Fruit fly (Drosophila melanogaster): ENCODE measurements around the gene CG43339.
A peak's percentile ranks its signal among the peaks of the same experiment; 100 is the strongest.

Gene CG43339

dm6 chr2L:18694724-18695105 lies 21.6 kb upstream of the CG43339 start:
- TF ChIP-seq CG8478 (optimal IDR thresholded peaks at IDR 0.05) (no peak), EcR (GFP tag; optimal IDR thresholded peaks at IDR 0.05) (no peak), pan (optimal IDR thresholded peaks at IDR 0.05) (no peak), usp (GFP tag; optimal IDR thresholded peaks at IDR 0.05) (no peak), Dll (optimal IDR thresholded peaks at IDR 0.05) (no peak), psq (optimal IDR thresholded peaks at IDR 0.05) (no peak)

DNA sequence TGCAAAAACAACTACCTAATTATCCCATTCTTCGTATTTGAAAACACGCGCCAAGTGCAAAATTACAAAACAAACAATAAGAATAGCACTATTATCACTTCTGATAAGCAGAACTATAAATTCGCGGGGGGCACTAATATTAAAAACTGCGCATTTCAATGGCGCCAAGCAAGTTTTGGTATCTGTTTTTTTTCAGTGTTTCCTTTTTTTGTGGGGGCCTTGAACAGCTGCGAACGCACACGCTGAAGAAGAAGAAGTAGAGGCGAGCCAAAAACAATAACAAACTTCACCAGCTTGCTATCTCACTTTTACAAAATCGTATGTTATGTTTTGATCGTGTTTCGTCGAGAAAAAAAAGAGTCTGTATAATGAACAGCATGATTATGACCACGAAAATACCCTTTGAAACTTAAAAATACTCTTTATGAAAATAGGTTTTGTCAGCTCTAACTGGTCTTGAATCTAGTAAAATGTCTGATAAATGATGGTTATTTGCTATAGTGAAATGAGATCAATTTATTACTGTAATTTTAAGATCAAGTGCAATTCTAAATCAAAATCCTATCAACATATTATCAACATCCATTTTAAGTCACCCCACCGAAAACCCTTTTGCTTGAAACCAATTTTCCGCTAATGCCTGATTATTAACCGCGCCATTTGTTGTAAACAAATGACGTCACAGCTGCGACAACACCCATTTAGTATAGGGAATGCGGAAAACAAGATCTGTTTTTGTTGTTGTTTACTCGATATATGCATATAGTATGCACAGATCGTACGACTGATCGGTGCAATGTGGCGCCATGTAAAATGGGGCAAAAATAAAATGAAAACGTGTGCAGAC lies 21.0 kb upstream of the CG43339 start:
- TF ChIP-seq pan (optimal IDR thresholded peaks at IDR 0.05) (peak; percentile 3), usp (GFP tag; optimal IDR thresholded peaks at IDR 0.05) (no peak)

- TF ChIP-seq usp (GFP tag; optimal IDR thresholded peaks at IDR 0.05): no peak
Measured at dm6 chr2L:18689376-18689775, 16.3 kb upstream of the CG43339 start, which contains the start of gene CG10336. Gene CG10336, plus strand, starts transcription at chr2L:18689528.

dm6 chr2L:18688646-18689296 lies 15.7 kb upstream of the CG43339 start, which contains the start of gene msl-1:
Gene msl-1, minus strand, starts transcription at chr2L:18688800.
- TF ChIP-seq Dll (optimal IDR thresholded peaks at IDR 0.05): no peak
- no peak for TF ChIP-seq EcR (GFP tag; optimal IDR thresholded peaks at IDR 0.05)
- TF ChIP-seq usp (GFP tag; optimal IDR thresholded peaks at IDR 0.05): no peak
- no peak for TF ChIP-seq CG8478 (optimal IDR thresholded peaks at IDR 0.05)
- TF ChIP-seq pan (optimal IDR thresholded peaks at IDR 0.05): no peak
- TF ChIP-seq psq (optimal IDR thresholded peaks at IDR 0.05): no peak

dm6 chr2L:18687827-18688226 lies 14.7 kb upstream of the CG43339 start:
- TF ChIP-seq Dll (optimal IDR thresholded peaks at IDR 0.05): no peak
- TF ChIP-seq usp (GFP tag; optimal IDR thresholded peaks at IDR 0.05): no peak
- TF ChIP-seq pan (optimal IDR thresholded peaks at IDR 0.05): no peak
- TF ChIP-seq EcR (GFP tag; optimal IDR thresholded peaks at IDR 0.05): no peak
- TF ChIP-seq psq (optimal IDR thresholded peaks at IDR 0.05): no peak
- no peak for TF ChIP-seq CG8478 (optimal IDR thresholded peaks at IDR 0.05)

- TF ChIP-seq CG8478 (optimal IDR thresholded peaks at IDR 0.05) (no peak), EcR (GFP tag; optimal IDR thresholded peaks at IDR 0.05) (no peak), usp (GFP tag; optimal IDR thresholded peaks at IDR 0.05) (no peak), Dll (optimal IDR thresholded peaks at IDR 0.05) (no peak), psq (optimal IDR thresholded peaks at IDR 0.05) (no peak)
Measured at dm6 chr2L:18681903-18682302, 8.8 kb upstream of the CG43339 start, which contains the start of gene tos. Gene tos, minus strand, starts transcription at chr2L:18682075.

DNA sequence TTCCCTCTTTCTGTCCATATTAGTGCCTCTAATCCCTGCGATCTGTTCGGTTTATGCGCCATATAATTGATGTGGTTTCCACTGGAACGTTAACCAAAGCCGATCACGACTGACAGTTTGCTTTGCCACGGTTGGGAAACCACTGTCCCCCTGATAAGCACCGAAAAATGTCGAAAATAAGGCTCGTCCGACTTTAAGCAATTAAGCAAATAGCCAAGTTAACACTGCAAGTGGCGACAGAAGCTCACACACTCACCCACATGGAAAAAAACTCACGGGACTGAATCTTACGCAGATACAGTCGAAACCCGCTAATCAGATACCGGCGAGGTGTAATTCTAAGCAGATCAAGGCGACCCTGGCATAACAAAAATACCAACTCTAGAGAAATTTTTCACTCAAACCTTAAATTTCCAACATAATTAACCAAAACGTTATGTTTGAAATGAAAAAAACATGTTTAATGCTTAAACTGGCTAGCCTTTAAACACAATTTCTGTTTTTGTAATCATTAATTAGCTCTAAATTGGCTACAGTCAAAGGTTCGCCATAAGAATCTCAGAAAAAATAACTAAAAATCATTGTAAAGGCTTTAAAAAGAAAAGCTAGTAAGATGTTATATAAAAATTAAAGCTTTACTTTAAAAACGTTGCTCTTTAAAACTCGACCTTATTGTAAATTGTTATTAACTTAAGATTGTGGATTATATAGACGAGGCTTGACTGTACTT lies 5.0 kb upstream of the CG43339 start:
- no peak for TF ChIP-seq usp (GFP tag; optimal IDR thresholded peaks at IDR 0.05)
- no peak for TF ChIP-seq pan (optimal IDR thresholded peaks at IDR 0.05)
- TF ChIP-seq EcR (GFP tag; optimal IDR thresholded peaks at IDR 0.05): no peak
- TF ChIP-seq CG8478 (optimal IDR thresholded peaks at IDR 0.05): no peak
- TF ChIP-seq Dll (optimal IDR thresholded peaks at IDR 0.05): no peak
- no peak for TF ChIP-seq psq (optimal IDR thresholded peaks at IDR 0.05)

dm6 chr2L:18676948-18677820 lies 4.1 kb upstream of the CG43339 start, which contains the start of the genes Mst36Fa and CG31751:
Gene Mst36Fa, minus strand, starts transcription at chr2L:18676998.
Gene CG31751, plus strand, starts transcription at chr2L:18677221.
- TF ChIP-seq EcR (GFP tag; optimal IDR thresholded peaks at IDR 0.05) (no peak), pan (optimal IDR thresholded peaks at IDR 0.05) (no peak), usp (GFP tag; optimal IDR thresholded peaks at IDR 0.05) (no peak), psq (optimal IDR thresholded peaks at IDR 0.05) (no peak), CG8478 (optimal IDR thresholded peaks at IDR 0.05) (no peak), Dll (optimal IDR thresholded peaks at IDR 0.05) (no peak)

dm6 chr2L:18674994-18675393 lies 1.9 kb upstream of the CG43339 start, which contains the start of gene Mst36Fb:
Gene Mst36Fb, minus strand, starts transcription at chr2L:18675094.
- no peak for TF ChIP-seq psq (optimal IDR thresholded peaks at IDR 0.05)
- no peak for TF ChIP-seq Dll (optimal IDR thresholded peaks at IDR 0.05)
- no peak for TF ChIP-seq usp (GFP tag; optimal IDR thresholded peaks at IDR 0.05)
- TF ChIP-seq pan (optimal IDR thresholded peaks at IDR 0.05): no peak
- TF ChIP-seq CG8478 (optimal IDR thresholded peaks at IDR 0.05): no peak
- no peak for TF ChIP-seq EcR (GFP tag; optimal IDR thresholded peaks at IDR 0.05)

dm6 chr2L:18671146-18671545 lies 1.9 kb downstream of the CG43339 start, which contains the start of gene CG43338:
Gene CG43338, minus strand, starts transcription at chr2L:18671246.
- TF ChIP-seq psq (optimal IDR thresholded peaks at IDR 0.05): no peak
- no peak for TF ChIP-seq usp (GFP tag; optimal IDR thresholded peaks at IDR 0.05)
- TF ChIP-seq pan (optimal IDR thresholded peaks at IDR 0.05): no peak
- TF ChIP-seq EcR (GFP tag; optimal IDR thresholded peaks at IDR 0.05): no peak

- TF ChIP-seq CG8478 (optimal IDR thresholded peaks at IDR 0.05) (no peak), pan (optimal IDR thresholded peaks at IDR 0.05) (peak; percentile 26), Dll (optimal IDR thresholded peaks at IDR 0.05) (no peak), EcR (GFP tag; optimal IDR thresholded peaks at IDR 0.05) (no peak)
Measured at dm6 chr2L:18665952-18666606, 7.0 kb downstream of the CG43339 start.

Measured in whole organism.